Fruit fly (Drosophila melanogaster): Measurements from ENCODE around the gene PpD3.

PpD3 gene

DNA sequence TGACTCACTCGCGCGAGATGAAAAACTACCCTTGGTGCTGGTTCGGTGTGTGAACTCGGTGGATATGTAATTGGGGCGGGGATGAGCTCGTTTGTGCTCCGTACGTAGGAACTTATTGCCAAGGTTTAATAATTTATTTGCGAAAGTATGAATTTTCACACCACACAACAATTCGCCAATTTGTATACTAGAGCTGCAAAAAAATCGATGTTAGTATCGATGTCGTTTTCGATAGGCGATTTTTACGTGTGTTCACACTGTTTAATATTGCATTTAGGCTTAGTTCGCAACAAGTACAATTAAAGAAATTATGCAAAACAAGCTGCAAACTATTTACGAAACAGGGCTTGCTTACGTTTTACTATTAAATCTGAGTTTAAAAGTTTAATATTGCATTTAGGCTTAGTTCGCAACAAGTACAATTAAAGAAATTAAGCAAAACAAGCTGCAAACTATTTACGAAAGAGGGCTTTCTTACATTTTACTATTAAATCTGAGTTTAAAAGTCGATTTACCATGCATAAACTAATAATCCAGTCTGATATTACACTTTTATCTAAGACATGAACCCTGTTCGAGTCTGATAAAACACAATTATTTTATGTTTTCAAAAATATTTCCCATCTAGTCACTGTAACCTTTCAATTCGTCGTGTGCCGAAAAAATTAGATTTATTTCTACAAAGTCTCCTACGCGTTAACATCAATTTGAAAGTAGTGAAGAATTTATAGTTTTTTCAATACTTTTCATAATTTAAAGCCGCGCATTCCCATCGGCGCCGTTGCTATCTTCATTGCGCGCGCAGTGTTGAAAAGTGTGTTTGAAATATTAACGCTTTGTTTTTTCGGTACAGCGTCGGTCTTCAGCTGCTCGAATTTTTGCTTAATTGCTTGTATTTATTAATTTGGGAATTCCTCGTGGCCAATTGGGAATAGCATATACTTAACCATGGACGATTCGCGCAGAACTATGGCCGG lies 15.6 kb downstream of the PpD3 start, which contains the start of the genes Snap24 and CG8478:
Gene Snap24, minus strand, starts transcription at position 196 of the 977 bp plus-strand sequence.
Gene CG8478, plus strand, starts transcription at position 696 of the 977 bp plus-strand sequence.
- TF ChIP-seq CG11617 (GFP tag; optimal IDR thresholded peaks at IDR 0.05) (peak; percentile 1), bab1 (GFP tag; optimal IDR thresholded peaks at IDR 0.05) (peak; percentile 9), pad (GFP tag; optimal IDR thresholded peaks at IDR 0.05) (peak; percentile 51), CG1620 (GFP tag; optimal IDR thresholded peaks at IDR 0.05) (no peak), kay (GFP tag; ENCODE audit: borderline replicate concordance) (no peak), tj (GFP tag; optimal IDR thresholded peaks at IDR 0.05) (peak; percentile 0), Mnt (GFP tag; optimal IDR thresholded peaks at IDR 0.05) (peak; percentile 25)

- TF ChIP-seq CG7101 (tag; optimal IDR thresholded peaks at IDR 0.05) (peak; percentile 82), CG11617 (GFP tag; optimal IDR thresholded peaks at IDR 0.05) (peak; percentile 57), pad (GFP tag; optimal IDR thresholded peaks at IDR 0.05) (peak; percentile 80), toe (GFP tag; optimal IDR thresholded peaks at IDR 0.05) (peak; percentile 63), CG12768 (GFP tag; optimal IDR thresholded peaks at IDR 0.05) (peak; percentile 82), CG5204 (GFP tag; optimal IDR thresholded peaks at IDR 0.05) (no peak), cnc (optimal IDR thresholded peaks at IDR 0.05) (no peak), Hr96 (GFP tag; optimal IDR thresholded peaks at IDR 0.05) (peak; percentile 38), bab1 (GFP tag; optimal IDR thresholded peaks at IDR 0.05) (peak; percentile 56), ovo (GFP tag; optimal IDR thresholded peaks at IDR 0.05) (peak; percentile 64), CG14711 (tag; optimal IDR thresholded peaks at IDR 0.05) (peak; percentile 55), kay (GFP tag; ENCODE audit: borderline replicate concordance) (no peak), CG33017 (tag; optimal IDR thresholded peaks at IDR 0.05) (peak; percentile 69), cic (GFP tag; optimal IDR thresholded peaks at IDR 0.05) (peak; percentile 88), CG7045 (GFP tag; optimal IDR thresholded peaks at IDR 0.05) (peak; percentile 65), CG1620 (GFP tag; optimal IDR thresholded peaks at IDR 0.05) (peak; percentile 95), tj (GFP tag; optimal IDR thresholded peaks at IDR 0.05) (peak; percentile 21), Mnt (GFP tag; optimal IDR thresholded peaks at IDR 0.05) (peak; percentile 92), Crg-1 (GFP tag; optimal IDR thresholded peaks at IDR 0.05) (peak; percentile 96), Clk (GFP tag; optimal IDR thresholded peaks at IDR 0.05) (peak; percentile 67)
Measured at dm6 chr3R:9767620-9768592, 20.2 kb downstream of the PpD3 start, which contains the start of gene Naa80. Gene Naa80 (plus strand): TSS chr3R:9767834.

DNA sequence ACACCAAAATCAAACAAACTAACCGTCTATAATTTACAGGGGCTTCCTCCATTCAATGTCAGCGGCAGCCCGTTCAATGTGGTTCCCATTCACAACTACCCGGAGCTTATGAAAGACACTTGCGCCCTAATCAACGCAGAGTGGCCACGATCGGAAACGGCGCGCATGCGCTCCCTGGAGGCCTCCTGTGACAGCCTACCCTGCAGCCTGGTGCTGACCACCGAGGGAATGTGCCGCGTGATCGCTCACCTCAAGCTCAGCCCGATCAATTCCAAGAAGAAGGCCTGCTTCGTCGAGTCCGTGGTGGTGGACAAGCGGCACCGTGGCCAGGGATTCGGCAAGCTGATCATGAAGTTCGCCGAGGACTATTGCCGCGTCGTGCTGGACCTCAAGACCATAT lies 21.2 kb downstream of the PpD3 start, which contains the start of gene MED6:
Gene MED6, minus strand, starts transcription at position 101 of the 400 bp plus-strand sequence.
- no peak for TF ChIP-seq cnc (optimal IDR thresholded peaks at IDR 0.05)
- TF ChIP-seq toe (GFP tag; optimal IDR thresholded peaks at IDR 0.05): no peak
- TF ChIP-seq pad (GFP tag; optimal IDR thresholded peaks at IDR 0.05): no peak
- no peak for TF ChIP-seq CG7101 (tag; optimal IDR thresholded peaks at IDR 0.05)
- no peak for TF ChIP-seq CG1620 (GFP tag; optimal IDR thresholded peaks at IDR 0.05)
- TF ChIP-seq CG5204 (GFP tag; optimal IDR thresholded peaks at IDR 0.05): no peak
- TF ChIP-seq CG33017 (tag; optimal IDR thresholded peaks at IDR 0.05): no peak
- no peak for TF ChIP-seq Hr96 (GFP tag; optimal IDR thresholded peaks at IDR 0.05)
- no peak for TF ChIP-seq CG7045 (GFP tag; optimal IDR thresholded peaks at IDR 0.05)
- no peak for TF ChIP-seq Clk (GFP tag; optimal IDR thresholded peaks at IDR 0.05)
- TF ChIP-seq bab1 (GFP tag; optimal IDR thresholded peaks at IDR 0.05): no peak

DNA sequence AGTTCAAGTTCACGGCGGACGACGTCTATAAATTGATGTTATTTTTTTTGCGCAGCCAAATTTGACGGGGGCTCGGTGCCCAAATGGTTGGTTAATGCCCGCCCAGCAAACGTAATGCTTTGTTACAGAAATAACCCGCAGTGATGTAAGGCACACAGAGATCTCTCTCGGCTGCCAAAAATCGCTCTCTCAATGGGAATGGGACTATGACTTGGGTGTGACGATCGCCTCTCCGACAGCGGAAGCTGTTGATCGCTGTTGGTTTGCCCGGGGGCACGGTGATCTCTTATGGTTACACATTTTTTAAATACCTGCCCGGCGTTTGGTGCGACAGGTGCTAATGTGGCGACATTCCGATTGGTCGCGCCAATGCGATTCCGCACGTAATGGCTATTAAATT lies 22.5 kb downstream of the PpD3 start:
- TF ChIP-seq CG7045 (GFP tag; optimal IDR thresholded peaks at IDR 0.05): no peak
- no peak for TF ChIP-seq CG12768 (GFP tag; optimal IDR thresholded peaks at IDR 0.05)
- TF ChIP-seq Crg-1 (GFP tag; optimal IDR thresholded peaks at IDR 0.05): no peak
- TF ChIP-seq Mnt (GFP tag; optimal IDR thresholded peaks at IDR 0.05): no peak
- TF ChIP-seq Clk (GFP tag; optimal IDR thresholded peaks at IDR 0.05): no peak
- TF ChIP-seq kay (GFP tag; ENCODE audit: borderline replicate concordance): no peak
- TF ChIP-seq cnc (optimal IDR thresholded peaks at IDR 0.05): no peak
- TF ChIP-seq ovo (GFP tag; optimal IDR thresholded peaks at IDR 0.05): no peak
- no peak for TF ChIP-seq CG14711 (tag; optimal IDR thresholded peaks at IDR 0.05)
- TF ChIP-seq CG33017 (tag; optimal IDR thresholded peaks at IDR 0.05): no peak
- no peak for TF ChIP-seq pad (GFP tag; optimal IDR thresholded peaks at IDR 0.05)
- TF ChIP-seq cic (GFP tag; optimal IDR thresholded peaks at IDR 0.05): no peak
- TF ChIP-seq bab1 (GFP tag; optimal IDR thresholded peaks at IDR 0.05): no peak
- no peak for TF ChIP-seq Hr96 (GFP tag; optimal IDR thresholded peaks at IDR 0.05)
- TF ChIP-seq tj (GFP tag; optimal IDR thresholded peaks at IDR 0.05): no peak
- no peak for TF ChIP-seq CG1620 (GFP tag; optimal IDR thresholded peaks at IDR 0.05)
- TF ChIP-seq CG11617 (GFP tag; optimal IDR thresholded peaks at IDR 0.05): no peak
- no peak for TF ChIP-seq CG7101 (tag; optimal IDR thresholded peaks at IDR 0.05)
- no peak for TF ChIP-seq CG5204 (GFP tag; optimal IDR thresholded peaks at IDR 0.05)
- TF ChIP-seq toe (GFP tag; optimal IDR thresholded peaks at IDR 0.05): no peak

- TF ChIP-seq CG5204 (GFP tag; optimal IDR thresholded peaks at IDR 0.05) (peak; percentile 97), CG7045 (GFP tag; optimal IDR thresholded peaks at IDR 0.05) (peak; percentile 94), toe (GFP tag; optimal IDR thresholded peaks at IDR 0.05) (peak; percentile 96), Hr96 (GFP tag; optimal IDR thresholded peaks at IDR 0.05) (peak; percentile 95), CG33017 (tag; optimal IDR thresholded peaks at IDR 0.05) (peak; percentile 98), cic (GFP tag; optimal IDR thresholded peaks at IDR 0.05) (peak; percentile 94), CG11617 (GFP tag; optimal IDR thresholded peaks at IDR 0.05) (peak; percentile 96), cnc (optimal IDR thresholded peaks at IDR 0.05) (no peak), CG1620 (GFP tag; optimal IDR thresholded peaks at IDR 0.05) (peak; percentile 95), tj (GFP tag; optimal IDR thresholded peaks at IDR 0.05) (peak; percentile 78), pad (GFP tag; optimal IDR thresholded peaks at IDR 0.05) (peak; percentile 84), ovo (GFP tag; optimal IDR thresholded peaks at IDR 0.05) (peak; percentile 88), CG7101 (tag; optimal IDR thresholded peaks at IDR 0.05) (peak; percentile 97), CG14711 (tag; optimal IDR thresholded peaks at IDR 0.05) (peak; percentile 92), kay (GFP tag; ENCODE audit: borderline replicate concordance) (no peak), bab1 (GFP tag; optimal IDR thresholded peaks at IDR 0.05) (peak; percentile 98), Crg-1 (GFP tag; optimal IDR thresholded peaks at IDR 0.05) (peak; percentile 88), Mnt (GFP tag; optimal IDR thresholded peaks at IDR 0.05) (peak; percentile 92), Clk (GFP tag; optimal IDR thresholded peaks at IDR 0.05) (peak; percentile 91), CG12768 (GFP tag; optimal IDR thresholded peaks at IDR 0.05) (peak; percentile 97)
Measured at dm6 chr3R:9771519-9771972, 23.9 kb downstream of the PpD3 start, which contains the start of gene CG9471. Gene CG9471 (minus strand): TSS chr3R:9771542.

All from whole organism, adult.